Worm (Caenorhabditis elegans): ENCODE measurements around the gene tbx-41.

Gene tbx-41

DNA sequence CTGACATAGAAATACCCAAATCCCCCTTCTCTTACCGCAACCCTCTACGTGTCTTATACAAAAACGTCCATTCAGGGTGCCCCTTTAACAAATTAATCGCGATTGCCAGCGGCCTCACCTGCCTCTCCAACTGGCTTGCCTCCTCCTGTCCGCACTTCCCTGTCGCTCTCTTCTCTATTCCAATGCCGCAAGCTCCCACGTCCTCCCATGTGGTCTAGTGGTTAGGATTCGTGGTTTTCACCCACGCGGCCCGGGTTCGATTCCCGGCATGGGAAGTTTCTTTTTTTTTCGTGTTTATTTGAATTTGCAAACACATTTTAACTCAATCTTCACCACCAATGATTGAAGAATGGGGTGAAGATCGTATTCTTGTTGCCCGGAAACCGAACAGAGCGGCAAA, 6.4 kb upstream of the tbx-41 start:
- TF ChIP-seq tra-4 (tag; optimal IDR thresholded peaks at IDR 0.05) (peak; percentile 59), hmbx-1 (tag; optimal IDR thresholded peaks at IDR 0.05) (no peak), aly-1 (tag; optimal IDR thresholded peaks at IDR 0.05) (peak; percentile 86), hnd-1 (tag; optimal IDR thresholded peaks at IDR 0.05) (peak; percentile 57), ceh-36 (tag; optimal IDR thresholded peaks at IDR 0.05) (peak; percentile 73), pes-1 (GFP tag; IDR thresholded peaks at IDR 0.05) (peak; percentile 91), tbx-37 (GFP tag; conservative IDR thresholded peaks at IDR 0.05) (peak; percentile 85), hmg-4 (GFP tag; optimal IDR thresholded peaks at IDR 0.05) (peak; percentile 88), ceh-13 (GFP tag; optimal IDR thresholded peaks at IDR 0.05) (peak; percentile 73), ets-7 (tag; optimal IDR thresholded peaks at IDR 0.05) (peak; percentile 79), sea-1 (GFP tag; conservative IDR thresholded peaks at IDR 0.05) (peak; percentile 91), flt-1 (GFP tag; IDR thresholded peaks at IDR 0.05) (peak; percentile 89), tbx-11 (GFP tag; IDR thresholded peaks at IDR 0.05) (peak; percentile 88), B0310.2 (tag; optimal IDR thresholded peaks at IDR 0.05) (peak; percentile 63), F13C5.2 (tag; optimal IDR thresholded peaks at IDR 0.05) (peak; percentile 87), scrt-1 (GFP tag; IDR thresholded peaks at IDR 0.05) (peak; percentile 90), ama-1 (optimal IDR thresholded peaks at IDR 0.05) (no peak)

DNA sequence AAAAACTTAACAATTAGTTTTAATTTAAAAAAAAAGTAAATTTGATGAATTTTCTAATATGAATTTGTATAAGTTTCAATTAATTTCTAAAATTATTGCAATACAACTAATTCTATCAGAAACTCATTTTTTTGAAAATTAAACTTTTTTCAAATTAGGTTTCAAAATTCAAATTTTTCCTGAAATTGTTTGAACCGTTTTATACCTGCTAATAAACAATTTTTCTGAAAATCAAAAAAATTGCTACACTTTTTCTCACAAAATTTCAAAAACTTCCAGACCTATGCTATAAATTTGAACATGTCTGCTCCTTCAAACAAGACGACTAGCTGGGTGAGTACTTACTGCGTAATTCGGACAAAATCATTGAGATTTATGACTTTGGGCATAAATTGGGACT, 4.6 kb upstream of the tbx-41 start, which contains the start of gene T26C11.8:
Gene T26C11.8 (plus strand): TSS at position 301 of the 400 bp plus-strand sequence.
- TF ChIP-seq tra-4 (tag; optimal IDR thresholded peaks at IDR 0.05) (no peak), tbx-37 (GFP tag; conservative IDR thresholded peaks at IDR 0.05) (no peak), hmbx-1 (tag; optimal IDR thresholded peaks at IDR 0.05) (no peak), aly-1 (tag; optimal IDR thresholded peaks at IDR 0.05) (no peak), hnd-1 (tag; optimal IDR thresholded peaks at IDR 0.05) (no peak), F13C5.2 (tag; optimal IDR thresholded peaks at IDR 0.05) (no peak), sea-1 (GFP tag; conservative IDR thresholded peaks at IDR 0.05) (no peak), hmg-4 (GFP tag; optimal IDR thresholded peaks at IDR 0.05) (no peak)

DNA sequence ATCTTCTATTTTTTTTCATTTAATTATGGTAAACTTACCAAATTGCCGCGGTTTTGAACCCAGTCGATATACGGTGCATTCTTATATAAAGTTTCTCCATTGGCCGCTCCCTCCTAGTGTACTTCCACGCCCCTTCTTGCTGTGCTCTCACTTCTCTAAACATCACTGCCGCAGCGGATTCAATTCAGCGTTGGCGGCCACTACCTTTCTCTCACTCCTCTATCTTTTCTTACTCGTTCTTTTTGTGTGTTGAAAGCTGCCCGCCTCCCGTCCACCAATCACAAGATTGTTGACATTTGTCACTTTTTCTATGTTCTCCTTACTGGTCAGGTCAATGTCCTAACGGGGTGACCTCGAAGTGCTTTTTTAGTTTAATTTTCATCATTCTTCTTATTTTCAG, 5.9 kb downstream of the tbx-41 start:
- TF ChIP-seq ama-1 (optimal IDR thresholded peaks at IDR 0.05) (no peak), B0310.2 (tag; optimal IDR thresholded peaks at IDR 0.05) (no peak), sea-1 (GFP tag; conservative IDR thresholded peaks at IDR 0.05) (no peak), tbx-11 (GFP tag; IDR thresholded peaks at IDR 0.05) (no peak), hmg-4 (GFP tag; optimal IDR thresholded peaks at IDR 0.05) (no peak), hnd-1 (tag; optimal IDR thresholded peaks at IDR 0.05) (no peak), aly-1 (tag; optimal IDR thresholded peaks at IDR 0.05) (no peak), scrt-1 (GFP tag; IDR thresholded peaks at IDR 0.05) (no peak), pes-1 (GFP tag; IDR thresholded peaks at IDR 0.05) (no peak), tbx-37 (GFP tag; conservative IDR thresholded peaks at IDR 0.05) (no peak), tra-4 (tag; optimal IDR thresholded peaks at IDR 0.05) (no peak), ets-7 (tag; optimal IDR thresholded peaks at IDR 0.05) (no peak)

DNA sequence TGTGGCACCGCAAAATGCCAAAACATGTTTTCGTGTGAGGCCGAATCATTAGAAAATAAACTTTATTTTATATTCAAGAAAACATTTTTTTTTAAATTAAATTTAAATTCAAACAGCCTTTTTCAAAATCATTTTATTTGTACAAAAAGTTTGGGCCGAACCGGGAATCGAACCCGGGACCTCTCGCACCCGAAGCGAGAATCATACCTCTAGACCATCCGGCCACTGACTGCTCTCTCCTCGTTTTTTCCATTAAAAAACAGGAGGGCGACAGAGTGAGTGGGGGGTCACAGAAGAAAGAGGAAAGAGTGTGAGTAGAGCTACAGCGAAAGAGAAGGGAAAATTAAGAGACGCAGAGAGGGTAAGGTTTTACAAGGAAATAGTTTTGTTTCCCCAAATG, 15.6 kb downstream of the tbx-41 start:
- TF ChIP-seq hmbx-1 (tag; optimal IDR thresholded peaks at IDR 0.05) (peak; percentile 51), ets-7 (tag; optimal IDR thresholded peaks at IDR 0.05) (peak; percentile 52), tbx-37 (GFP tag; conservative IDR thresholded peaks at IDR 0.05) (peak; percentile 81), F13C5.2 (tag; optimal IDR thresholded peaks at IDR 0.05) (peak; percentile 89), hnd-1 (tag; optimal IDR thresholded peaks at IDR 0.05) (peak; percentile 81), aly-1 (tag; optimal IDR thresholded peaks at IDR 0.05) (peak; percentile 83), ceh-36 (tag; optimal IDR thresholded peaks at IDR 0.05) (peak; percentile 83), pes-1 (GFP tag; IDR thresholded peaks at IDR 0.05) (peak; percentile 93), hmg-4 (GFP tag; optimal IDR thresholded peaks at IDR 0.05) (peak; percentile 91), flt-1 (GFP tag; IDR thresholded peaks at IDR 0.05) (peak; percentile 94), B0310.2 (tag; optimal IDR thresholded peaks at IDR 0.05) (peak; percentile 53), ceh-13 (GFP tag; optimal IDR thresholded peaks at IDR 0.05) (peak; percentile 76), ama-1 (optimal IDR thresholded peaks at IDR 0.05) (no peak), scrt-1 (GFP tag; IDR thresholded peaks at IDR 0.05) (peak; percentile 88), tra-4 (tag; optimal IDR thresholded peaks at IDR 0.05) (no peak), tbx-11 (GFP tag; IDR thresholded peaks at IDR 0.05) (peak; percentile 91), sea-1 (GFP tag; conservative IDR thresholded peaks at IDR 0.05) (peak; percentile 85)

DNA sequence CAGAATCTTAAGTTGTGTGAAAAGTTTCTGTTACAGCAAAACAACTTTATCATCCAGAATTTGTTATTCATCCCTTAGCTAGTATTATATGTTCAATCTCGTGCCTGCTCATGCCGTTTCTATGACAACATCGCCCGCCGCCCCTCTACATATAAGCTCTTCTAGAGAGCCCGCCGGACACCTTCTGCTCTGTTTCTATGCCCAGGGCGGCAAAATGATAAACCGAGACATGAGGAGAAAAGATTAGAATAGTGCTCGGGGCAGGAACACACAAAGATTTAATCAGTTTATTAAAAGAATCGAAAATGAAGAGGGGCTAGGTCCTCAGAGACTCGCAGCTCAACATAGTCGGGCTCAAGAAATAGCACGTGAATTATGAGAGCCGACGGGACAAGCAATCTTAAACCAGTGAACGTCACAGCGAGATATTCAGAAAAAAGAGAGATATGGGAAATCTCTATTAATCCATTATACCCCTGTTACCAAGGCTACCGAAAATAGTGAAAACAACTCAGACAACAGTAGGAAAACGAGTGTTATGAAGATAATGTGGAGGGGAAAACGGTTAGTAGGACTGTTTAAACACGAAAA, 23.5 kb downstream of the tbx-41 start:
- 0 out of 2 replicates have a peak, but pooled peaks have one; percentile 7 for TF ChIP-seq pes-1 (GFP tag; IDR thresholded peaks at IDR 0.05)
- TF ChIP-seq tra-4 (tag; optimal IDR thresholded peaks at IDR 0.05), result no peak

DNA sequence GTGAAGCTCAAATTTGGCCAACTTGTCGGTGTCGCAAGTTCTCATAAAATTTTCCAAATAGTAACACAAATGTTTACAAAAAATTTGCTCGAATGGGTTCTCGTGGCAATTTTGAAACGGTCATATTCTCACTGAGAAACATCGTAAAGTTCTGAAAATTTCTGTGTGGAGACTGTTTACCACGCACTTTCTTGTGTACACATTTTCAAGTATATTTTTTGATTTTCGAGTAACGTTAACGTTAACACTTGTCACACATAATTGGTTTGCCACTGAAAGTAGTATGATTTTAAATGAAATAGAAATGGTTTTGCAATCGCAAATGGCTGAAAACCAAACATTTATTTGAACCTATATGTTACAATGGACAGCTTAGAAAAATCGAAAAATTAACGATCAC, 25.8 kb downstream of the tbx-41 start:
- TF ChIP-seq ama-1 (optimal IDR thresholded peaks at IDR 0.05), result no peak
- TF ChIP-seq B0310.2 (tag; optimal IDR thresholded peaks at IDR 0.05), result no peak
- TF ChIP-seq flt-1 (GFP tag; IDR thresholded peaks at IDR 0.05), result no peak
- TF ChIP-seq hmg-4 (GFP tag; optimal IDR thresholded peaks at IDR 0.05), result no peak
- no peak for TF ChIP-seq tbx-11 (GFP tag; IDR thresholded peaks at IDR 0.05)
- TF ChIP-seq F13C5.2 (tag; optimal IDR thresholded peaks at IDR 0.05), result no peak

DNA sequence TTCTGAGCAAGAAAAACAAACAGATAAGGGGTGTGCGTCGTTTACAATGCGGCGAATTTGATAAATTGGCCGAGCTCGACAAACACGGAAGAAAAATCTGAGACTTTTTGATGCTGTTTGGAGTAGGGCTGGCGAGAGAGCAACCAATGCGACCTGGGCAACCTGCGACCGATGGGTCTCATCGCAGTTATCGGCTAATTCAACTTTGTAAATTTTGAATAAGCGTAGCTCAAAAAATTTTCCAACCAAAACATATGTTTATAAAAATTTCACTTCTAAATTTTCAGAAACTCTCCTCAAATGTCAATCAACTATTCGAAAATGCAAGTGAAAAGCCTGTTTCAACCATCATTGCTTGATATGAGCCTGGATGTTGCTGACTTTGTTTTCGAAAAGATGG, 26.8 kb downstream of the tbx-41 start, which contains the start of gene B0294.3:
Gene B0294.3 (plus strand): TSS at position 301 of the 400 bp plus-strand sequence.
- TF ChIP-seq ama-1 (optimal IDR thresholded peaks at IDR 0.05) (no peak), aly-1 (tag; optimal IDR thresholded peaks at IDR 0.05) (no peak), ceh-36 (tag; optimal IDR thresholded peaks at IDR 0.05) (no peak), pes-1 (GFP tag; IDR thresholded peaks at IDR 0.05) (no peak), F13C5.2 (tag; optimal IDR thresholded peaks at IDR 0.05) (no peak), sea-1 (GFP tag; conservative IDR thresholded peaks at IDR 0.05) (no peak), flt-1 (GFP tag; IDR thresholded peaks at IDR 0.05) (no peak), scrt-1 (GFP tag; IDR thresholded peaks at IDR 0.05) (no peak), B0310.2 (tag; optimal IDR thresholded peaks at IDR 0.05) (no peak), ets-7 (tag; optimal IDR thresholded peaks at IDR 0.05) (no peak), hmbx-1 (tag; optimal IDR thresholded peaks at IDR 0.05) (no peak), tbx-11 (GFP tag; IDR thresholded peaks at IDR 0.05) (no peak)
